Fruit fly (Drosophila melanogaster) whole organism, pupa: ENCODE data around the gene bi.

Experiments used
- CG10348 ChIP-seq: fragments of 200-800 bp; sonication (Bioruptor generic); IDR thresholded peaks from 2 replicates; pipeline ENCODE4 v1.3.6; 2022; ENCODE audit warnings: missing biosample characterization, missing genetic modification characterization
- CG12605 ChIP-seq: fragments of 200-800 bp; sonication (Bioruptor generic); IDR thresholded peaks from 2 replicates; pipeline ENCODE4 v1.3.6; 2022; ENCODE audit warnings: missing biosample characterization, missing genetic modification characterization
- CG13204 ChIP-seq: fragments of 200-800 bp; sonication (Bioruptor generic); optimal IDR thresholded peaks from 2 replicates; lab custom pipeline; 2018; ENCODE audit warnings: missing biosample characterization, mild to moderate bottlenecking, missing genetic modification characterization, moderate library complexity
- CG14655 ChIP-seq: fragments of 200-800 bp; sonication (Bioruptor generic); optimal IDR thresholded peaks from 3 replicates; lab custom pipeline; 2017; ENCODE audit warnings: mild to moderate bottlenecking, missing biosample characterization, missing genetic modification reagents, missing genetic modification characterization
- CG15710 ChIP-seq: fragments of 200-800 bp; sonication (Bioruptor generic); optimal IDR thresholded peaks from 2 replicates; lab custom pipeline; 2018; ENCODE audit warnings: missing biosample characterization, mild to moderate bottlenecking, missing genetic modification characterization, moderate library complexity
- CG17806 ChIP-seq: fragments of 200-800 bp; sonication (Bioruptor generic); optimal IDR thresholded peaks from 2 replicates; lab custom pipeline; 2018; ENCODE audit warnings: missing biosample characterization, mild to moderate bottlenecking, missing genetic modification characterization, moderate library complexity
- CG32121 ChIP-seq: fragments of 200-800 bp; sonication (Bioruptor generic); IDR thresholded peaks from 2 replicates; pipeline ENCODE4 v1.3.6; 2022; ENCODE audit warnings: missing biosample characterization, missing genetic modification characterization
- CG34367 ChIP-seq: fragments of 200-800 bp; sonication (Bioruptor generic); optimal IDR thresholded peaks from 2 replicates; lab custom pipeline; 2018; ENCODE audit warnings: missing biosample characterization, mild to moderate bottlenecking, missing genetic modification characterization
- CG4496 ChIP-seq: fragments of 200-800 bp; sonication (Bioruptor generic); IDR thresholded peaks from 3 replicates; pipeline ENCODE4 v1.3.6; 2022; ENCODE audit warnings: missing biosample characterization, missing genetic modification characterization
- CG8159 ChIP-seq: fragments of 200-800 bp; sonication (Bioruptor generic); optimal IDR thresholded peaks from 3 replicates; lab custom pipeline; 2018; ENCODE audit warnings: missing biosample characterization, mild to moderate bottlenecking, missing genetic modification characterization, moderate library complexity
- CG8301 ChIP-seq: fragments of 200-800 bp; sonication (Bioruptor generic); optimal IDR thresholded peaks from 2 replicates; lab custom pipeline; 2018; ENCODE audit warnings: missing biosample characterization, mild to moderate bottlenecking, missing genetic modification characterization
- CG9948 ChIP-seq: fragments of 200-800 bp; sonication (Bioruptor generic); optimal IDR thresholded peaks from 2 replicates; lab custom pipeline; 2018; ENCODE audit warnings: missing biosample characterization, mild to moderate bottlenecking, missing genetic modification characterization, moderate library complexity
- D1 ChIP-seq: fragments of 200-800 bp; sonication (Bioruptor generic); optimal IDR thresholded peaks from 2 replicates; lab custom pipeline; 2018; ENCODE audit warnings: missing biosample characterization, mild to moderate bottlenecking, missing genetic modification characterization, moderate library complexity
- EcR ChIP-seq: fragments of 200-800 bp; sonication (Bioruptor generic); optimal IDR thresholded peaks from 3 replicates; lab custom pipeline; 2019; ENCODE audit warnings: missing biosample characterization, missing genetic modification characterization, mild to moderate bottlenecking, moderate library complexity, missing genetic modification reagents
- Ets98B ChIP-seq: fragments of 200-800 bp; sonication (Bioruptor generic); IDR thresholded peaks from 2 replicates; pipeline ENCODE4 v1.3.6; 2022; ENCODE audit warnings: missing biosample characterization, missing genetic modification characterization
- Pif1A ChIP-seq: fragments of 200-800 bp; sonication (Bioruptor generic); optimal IDR thresholded peaks from 3 replicates; lab custom pipeline; 2016; ENCODE audit warnings: missing biosample characterization, missing genetic modification characterization
- Pif1B ChIP-seq: fragments of 200-800 bp; sonication (Bioruptor generic); optimal IDR thresholded peaks from 3 replicates; lab custom pipeline; 2016; ENCODE audit warnings: missing biosample characterization, missing genetic modification characterization
- Snoo ChIP-seq: fragments of 200-800 bp; sonication (Bioruptor generic); optimal IDR thresholded peaks from 3 replicates; lab custom pipeline; 2017; ENCODE audit warnings: missing biosample characterization, mild to moderate bottlenecking, missing genetic modification characterization, inconsistent platforms
- fd96Ca ChIP-seq: fragments of 200-800 bp; sonication (Bioruptor generic); IDR thresholded peaks from 3 replicates; pipeline ENCODE4 v1.3.6; 2022; ENCODE audit warnings: missing biosample characterization, missing genetic modification characterization
- gl ChIP-seq: fragments of 200-800 bp; sonication (Bioruptor generic); optimal IDR thresholded peaks from 2 replicates; lab custom pipeline; 2018; ENCODE audit warnings: missing biosample characterization, mild to moderate bottlenecking, missing genetic modification characterization
- rn ChIP-seq: fragments of 200-800 bp; sonication (Bioruptor generic); IDR thresholded peaks from 2 replicates; pipeline ENCODE4 v1.3.6; 2022; ENCODE audit warnings: missing biosample characterization, missing genetic modification characterization

The bi gene

DNA sequence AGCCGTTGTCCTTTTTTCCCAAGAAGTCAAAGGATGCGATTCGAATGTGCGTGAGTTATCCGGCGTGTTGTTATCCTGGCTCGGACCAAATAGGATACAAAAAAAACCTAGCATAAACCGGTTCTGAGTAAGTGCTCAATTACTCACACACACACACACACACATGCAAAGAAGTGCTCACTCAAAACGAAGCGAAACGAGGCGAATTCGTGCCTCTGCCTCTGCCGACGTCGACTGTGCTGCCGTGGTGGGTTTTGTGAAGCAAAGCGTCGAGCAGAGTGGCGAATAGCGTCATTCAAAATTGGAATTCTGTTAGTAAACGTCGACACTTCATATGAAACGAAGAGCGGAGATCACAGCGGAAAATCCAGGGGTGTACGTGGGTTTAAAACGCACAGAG is at the start of gene bi:
Gene bi, plus strand, starts transcription at position 311 of the 400 bp plus-strand sequence.
- TF ChIP-seq CG13204: no peak
- no peak for TF ChIP-seq CG9948 (tag; lab: Kevin White, UChicago)

- TF ChIP-seq Pif1A (GFP tag; lab: Kevin White, UChicago) (no peak), CG10348 (GFP tag; lab: Robert Waterston, UW) (no peak), EcR (GFP tag; lab: Kevin White, UChicago) (no peak), CG4496 (GFP tag; lab: Robert Waterston, UW) (no peak; the same call in 2 of the 3 replicates), CG32121 (no peak), CG17806 (no peak), CG14655 (GFP tag; lab: Kevin White, UChicago) (no peak), CG13204 (no peak), D1 (tag; lab: Kevin White, UChicago) (no peak), CG8301 (tag; lab: Kevin White, UChicago) (no peak), CG34367 (tag; lab: Kevin White, UChicago) (no peak), CG15710 (no peak), CG9948 (tag; lab: Kevin White, UChicago) (no peak), Snoo (tag; lab: Kevin White, UChicago) (no peak), Pif1B (GFP tag; lab: Kevin White, UChicago) (no peak), CG8159 (tag; lab: Kevin White, UChicago) (no peak), gl (tag; lab: Kevin White, UChicago) (no peak), fd96Ca (GFP tag; lab: Robert Waterston, UW) (no peak), Ets98B (GFP tag; lab: Robert Waterston, UW) (no peak)
These were observed 46.5 kb upstream of the bi start, which contains the start of gene CG3626 for dm6 chrX:4366196-4366595. CG3626 (plus strand) TSS chrX:4366417.

DNA sequence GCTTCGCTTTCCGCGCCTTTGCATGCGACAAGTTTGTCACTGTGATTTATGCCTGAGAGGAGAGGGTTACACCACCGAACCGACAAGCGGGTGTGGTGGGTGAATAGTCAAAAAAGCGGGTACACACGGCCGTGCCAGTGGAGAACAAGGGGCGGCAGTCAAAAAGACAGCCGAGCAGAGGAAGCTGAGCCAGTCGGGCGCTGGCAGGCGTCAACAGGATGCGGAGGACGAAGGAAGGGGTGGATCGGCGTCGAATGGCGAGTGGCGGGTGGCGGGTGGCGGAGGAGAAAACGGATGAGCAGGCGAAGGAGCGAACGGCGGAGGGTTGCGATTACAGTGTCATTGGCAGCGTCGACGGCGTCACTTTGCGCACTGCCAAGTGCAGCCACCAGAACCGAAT is 37.1 kb upstream of the bi start:
- TF ChIP-seq CG8159 (tag; lab: Kevin White, UChicago) (no peak), Pif1B (GFP tag; lab: Kevin White, UChicago) (no peak)
- TF ChIP-seq, all 21 proteins: peak for 0

DNA sequence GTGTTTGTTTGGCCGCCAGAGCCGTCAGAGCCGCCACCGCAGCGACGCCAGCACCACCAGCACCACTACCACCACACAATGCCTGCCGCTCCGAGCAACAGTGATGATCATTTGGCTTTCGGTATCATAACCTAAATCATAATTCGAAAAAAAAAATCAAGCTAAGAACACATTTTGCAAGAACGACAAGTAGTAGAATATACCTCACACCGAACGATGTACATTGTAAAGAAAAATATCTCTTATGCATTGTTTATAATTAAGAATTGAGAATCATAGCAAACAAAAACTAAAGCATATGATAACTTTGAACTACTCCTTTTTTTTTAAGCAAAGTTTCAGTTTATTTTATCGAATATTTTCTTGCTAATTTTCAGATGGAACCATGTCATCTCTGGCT is 32.3 kb upstream of the bi start:
- no peak for TF ChIP-seq CG13204
- TF ChIP-seq EcR (GFP tag; lab: Kevin White, UChicago): no peak
- no peak for TF ChIP-seq CG12605 (GFP tag; lab: Robert Waterston, UW)
- no peak for TF ChIP-seq Pif1B (GFP tag; lab: Kevin White, UChicago)
- no peak for TF ChIP-seq fd96Ca (GFP tag; lab: Robert Waterston, UW)
- TF ChIP-seq CG8159 (tag; lab: Kevin White, UChicago): peak; percentile 2
- TF ChIP-seq CG15710: no peak
- no peak for TF ChIP-seq CG17806
- no peak for TF ChIP-seq Ets98B (GFP tag; lab: Robert Waterston, UW)

- no peak for TF ChIP-seq CG8301 (tag; lab: Kevin White, UChicago)
- TF ChIP-seq CG15710: no peak
- TF ChIP-seq D1 (tag; lab: Kevin White, UChicago): no peak
These were observed 31.5 kb upstream of the bi start for dm6 chrX:4381113-4381512.

dm6 chrX:4391326-4391761 is 21.3 kb upstream of the bi start:
- TF ChIP-seq Pif1A (GFP tag; lab: Kevin White, UChicago) (peak; percentile 76), fd96Ca (GFP tag; lab: Robert Waterston, UW) (no peak; the same call in 2 of the 3 replicates), rn (GFP tag; lab: Robert Waterston, UW) (peak; percentile 46; the same call in 1 of the 2 replicates), EcR (GFP tag; lab: Kevin White, UChicago) (no peak), CG8159 (tag; lab: Kevin White, UChicago) (peak; percentile 67), CG32121 (no peak), Pif1B (GFP tag; lab: Kevin White, UChicago) (peak; percentile 50), CG34367 (tag; lab: Kevin White, UChicago) (peak; percentile 41), gl (tag; lab: Kevin White, UChicago) (peak; percentile 3), CG8301 (tag; lab: Kevin White, UChicago) (peak; percentile 33), CG10348 (GFP tag; lab: Robert Waterston, UW) (no peak), CG14655 (GFP tag; lab: Kevin White, UChicago) (peak; percentile 47), Snoo (tag; lab: Kevin White, UChicago) (peak; percentile 76), CG9948 (tag; lab: Kevin White, UChicago) (peak; percentile 48), CG13204 (no peak), Ets98B (GFP tag; lab: Robert Waterston, UW) (no peak), CG15710 (peak; percentile 65), CG12605 (GFP tag; lab: Robert Waterston, UW) (0 out of 2 replicates have a peak, but pooled peaks have one; percentile 12), D1 (tag; lab: Kevin White, UChicago) (no peak), CG17806 (peak; percentile 55), CG4496 (GFP tag; lab: Robert Waterston, UW) (peak; percentile 39; the same call in 1 of the 3 replicates)

DNA sequence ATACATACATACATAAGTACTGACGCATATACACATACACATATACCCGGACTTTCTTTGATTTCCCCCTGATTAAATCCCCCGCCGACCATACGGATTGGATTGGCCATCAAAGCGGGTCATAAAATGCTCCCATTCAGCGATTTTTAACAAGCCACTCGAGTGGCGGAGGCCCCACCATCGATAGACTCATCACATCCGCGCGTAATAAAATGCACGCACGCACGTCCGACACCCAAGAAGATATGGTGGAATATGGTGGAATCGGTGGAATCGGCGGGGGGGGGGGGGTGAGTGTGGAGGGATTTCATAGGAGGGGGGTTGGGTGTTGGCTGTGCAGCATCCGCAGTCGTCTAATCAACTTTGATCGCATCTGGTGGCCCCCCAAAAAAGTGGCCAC is 13.0 kb upstream of the bi start:
- TF ChIP-seq CG34367 (tag; lab: Kevin White, UChicago): no peak
- no peak for TF ChIP-seq Ets98B (GFP tag; lab: Robert Waterston, UW)
